Worm (Caenorhabditis elegans): ENCODE results near the gene srt-5.

DNA sequence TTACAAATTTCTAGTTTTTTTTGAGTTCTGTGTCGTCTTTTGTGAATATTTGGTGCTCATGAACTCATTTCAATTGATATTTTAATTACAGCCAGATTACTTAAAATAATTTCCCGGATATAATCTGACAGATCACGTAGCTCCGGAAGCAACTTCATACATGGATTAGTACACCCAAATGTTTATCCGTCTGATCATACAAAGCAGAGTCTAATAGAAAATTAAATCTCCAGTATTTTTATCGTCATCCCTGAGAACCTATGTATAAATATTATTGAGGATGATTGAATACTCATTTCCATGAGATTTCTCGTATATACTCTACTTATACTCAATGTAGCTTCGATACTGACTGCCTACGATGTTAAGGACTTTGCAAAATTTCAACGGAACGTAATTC is 44.2 kb upstream of the srt-5 start, which contains the start of gene Y73C8C.12:
- no peak for TF ChIP-seq nhr-11 (tag; optimal IDR thresholded peaks at IDR 0.05)
- TF ChIP-seq ZK546.5 (tag; optimal IDR thresholded peaks at IDR 0.05) = no peak
- TF ChIP-seq elt-2 (tag; optimal IDR thresholded peaks at IDR 0.05) = no peak
- no peak for TF ChIP-seq ama-1 (optimal IDR thresholded peaks at IDR 0.05)
